Worm (Caenorhabditis elegans): ENCODE results near the gene nlp-67.
"Not testable (repeated sequence)": the region's sequence is repeated elsewhere in the genome, so short reads cannot be mapped to it uniquely, and the experiment has no call there.

Gene nlp-67

DNA sequence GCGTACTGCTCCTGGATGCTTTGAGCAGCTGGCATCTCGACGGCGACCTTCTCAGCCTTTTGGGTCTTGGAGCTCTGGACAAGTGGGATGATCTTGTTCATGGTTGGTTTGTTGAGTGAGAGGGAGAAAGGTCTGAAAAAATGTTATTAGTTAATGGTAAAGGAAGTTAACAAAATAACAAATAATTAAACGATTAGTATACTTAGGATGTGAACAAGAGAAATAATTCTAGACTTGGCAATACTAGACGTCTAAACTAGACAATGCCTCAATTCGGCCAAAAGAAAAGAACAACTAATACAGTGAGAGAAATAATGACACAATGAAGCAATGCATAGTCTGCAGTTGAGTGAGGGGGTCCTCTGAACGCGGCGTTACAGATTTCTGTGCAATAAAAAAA is 26.3 kb downstream of the nlp-67 start, which contains the start of gene R11.4:
R11.4 (minus strand) TSS at position 101 of the 400 bp plus-strand sequence.
- TF ChIP-seq ceh-83 (GFP tag; optimal IDR thresholded peaks at IDR 0.05) (no peak), ham-2 (GFP tag; optimal IDR thresholded peaks at IDR 0.05) (no peak), lin-32 (GFP tag; optimal IDR thresholded peaks at IDR 0.05) (no peak), unc-120 (tag; optimal IDR thresholded peaks at IDR 0.05; ENCODE audit: poor library complexity, severe bottlenecking) (no peak)

DNA sequence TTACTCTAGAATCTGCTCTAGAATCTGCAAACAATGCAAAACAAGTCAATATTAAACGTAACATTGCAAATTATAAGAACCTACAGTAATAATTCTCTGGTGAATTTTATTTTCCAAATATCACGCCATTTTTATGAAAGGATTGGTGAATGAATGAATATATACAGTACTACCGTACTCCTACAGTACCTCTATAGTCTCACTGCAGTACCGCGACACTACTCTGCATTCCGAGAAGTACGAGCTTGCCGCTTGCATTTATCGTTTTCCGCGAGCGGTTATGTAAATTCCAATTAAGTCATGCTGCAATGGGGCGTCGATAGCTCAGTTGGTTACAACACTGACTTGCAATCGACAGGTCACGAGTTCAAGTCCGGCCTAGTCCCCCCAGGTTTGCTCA is 28.1 kb downstream of the nlp-67 start, which contains the start of gene F23A7.4:
F23A7.4 (plus strand) TSS at position 301 of the 400 bp plus-strand sequence.
- TF ChIP-seq flh-1 (GFP tag; optimal IDR thresholded peaks at IDR 0.05); zip-8 (tag; optimal IDR thresholded peaks at IDR 0.05); elt-3 (tag; optimal IDR thresholded peaks at IDR 0.05): not testable (repeated sequence)

DNA sequence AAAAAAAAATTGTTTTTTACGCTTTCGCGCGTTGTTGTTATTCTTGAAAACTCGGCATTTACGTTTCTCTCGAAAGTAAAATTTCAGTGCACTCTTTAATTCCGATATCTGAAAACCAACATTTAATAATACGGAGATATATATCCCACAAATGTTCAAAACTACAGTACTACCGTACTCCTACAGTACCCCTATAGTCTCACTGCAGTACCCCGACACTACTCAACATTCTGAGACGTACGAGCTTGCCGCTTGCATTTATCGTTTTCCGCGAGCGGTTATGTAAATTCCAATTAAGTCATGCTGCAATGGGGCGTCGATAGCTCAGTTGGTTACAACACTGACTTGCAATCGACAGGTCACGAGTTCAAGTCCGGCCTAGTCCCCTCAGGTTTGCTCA is 28.9 kb downstream of the nlp-67 start, which contains the start of gene F23A7.8:
F23A7.8 (plus strand) TSS at position 301 of the 400 bp plus-strand sequence.
- not testable (repeated sequence) for TF ChIP-seq bed-3 (GFP tag; optimal IDR thresholded peaks at IDR 0.05); unc-39 (tag; optimal IDR thresholded peaks at IDR 0.05); sem-2 (GFP tag; optimal IDR thresholded peaks at IDR 0.05)

DNA sequence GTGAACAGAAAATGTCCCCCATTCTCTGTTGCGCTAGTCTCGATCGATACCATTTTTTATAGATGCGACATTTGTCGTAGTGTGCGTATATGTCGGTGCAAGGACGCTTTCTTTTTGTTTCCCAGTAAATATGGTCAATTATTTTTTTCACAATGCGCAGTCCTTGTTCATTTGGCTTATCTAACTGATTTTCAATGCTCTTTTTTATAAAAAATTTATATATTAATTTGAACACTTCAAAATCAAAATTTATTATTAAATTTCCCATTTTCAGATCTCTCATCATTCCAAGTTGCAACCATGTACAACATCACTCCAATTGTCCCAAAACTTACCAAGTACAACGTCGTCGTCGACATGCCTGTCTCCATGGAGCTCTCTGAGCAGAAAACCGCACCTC is 32.9 kb downstream of the nlp-67 start, which contains the start of gene F23A7.1:
F23A7.1 (plus strand) TSS at position 301 of the 400 bp plus-strand sequence.
- TF ChIP-seq lin-32 (GFP tag; optimal IDR thresholded peaks at IDR 0.05) (no peak), ces-1 (GFP tag; optimal IDR thresholded peaks at IDR 0.05) (no peak), bed-3 (GFP tag; optimal IDR thresholded peaks at IDR 0.05) (no peak), mep-1 (tag; optimal IDR thresholded peaks at IDR 0.05) (no peak), snpc-4 (tag; optimal IDR thresholded peaks at IDR 0.05) (no peak), ceh-83 (GFP tag; optimal IDR thresholded peaks at IDR 0.05) (no peak), M03D4.4 (tag; optimal IDR thresholded peaks at IDR 0.05) (no peak), ztf-11 (tag; optimal IDR thresholded peaks at IDR 0.05) (no peak)

DNA sequence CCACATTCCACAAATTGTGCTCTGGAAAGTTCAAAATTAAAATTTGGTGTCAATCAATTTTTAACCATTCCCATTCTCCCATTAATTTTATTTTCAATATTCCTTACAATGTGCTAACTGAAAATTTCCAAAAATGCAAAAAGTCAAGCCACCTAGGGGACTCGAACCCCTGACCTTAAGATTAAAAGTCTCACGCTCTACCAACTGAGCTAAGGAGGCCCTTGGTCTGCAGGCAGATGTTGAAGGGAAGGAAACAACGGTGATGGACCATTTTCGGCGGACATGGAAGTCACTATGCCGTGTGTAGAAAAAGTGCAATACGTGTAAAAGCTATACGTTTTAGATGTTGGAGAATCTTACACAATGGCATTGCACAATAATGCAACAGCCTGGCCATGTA is 33.6 kb downstream of the nlp-67 start:
- TF ChIP-seq mep-1 (tag; optimal IDR thresholded peaks at IDR 0.05) (no peak), snpc-4 (tag; optimal IDR thresholded peaks at IDR 0.05) (no peak), sem-2 (GFP tag; optimal IDR thresholded peaks at IDR 0.05) (no peak), flh-1 (GFP tag; optimal IDR thresholded peaks at IDR 0.05) (no peak), lsy-2 (tag; optimal IDR thresholded peaks at IDR 0.05) (no peak), elt-1 (tag; optimal IDR thresholded peaks at IDR 0.05; ENCODE audit: borderline replicate concordance, insufficient read depth) (no peak), zip-8 (tag; optimal IDR thresholded peaks at IDR 0.05) (no peak), blmp-1 (tag; optimal IDR thresholded peaks at IDR 0.05) (no peak), mls-2 (tag; optimal IDR thresholded peaks at IDR 0.05) (no peak), unc-39 (tag; optimal IDR thresholded peaks at IDR 0.05) (no peak), nhr-2 (tag; optimal IDR thresholded peaks at IDR 0.05) (no peak), ceh-83 (GFP tag; optimal IDR thresholded peaks at IDR 0.05) (no peak), elt-3 (tag; optimal IDR thresholded peaks at IDR 0.05) (no peak), pha-4 (tag; optimal IDR thresholded peaks at IDR 0.05) (no peak), unc-62 (GFP tag; optimal IDR thresholded peaks at IDR 0.05) (no peak), nhr-12 (tag; optimal IDR thresholded peaks at IDR 0.05) (no peak)

DNA sequence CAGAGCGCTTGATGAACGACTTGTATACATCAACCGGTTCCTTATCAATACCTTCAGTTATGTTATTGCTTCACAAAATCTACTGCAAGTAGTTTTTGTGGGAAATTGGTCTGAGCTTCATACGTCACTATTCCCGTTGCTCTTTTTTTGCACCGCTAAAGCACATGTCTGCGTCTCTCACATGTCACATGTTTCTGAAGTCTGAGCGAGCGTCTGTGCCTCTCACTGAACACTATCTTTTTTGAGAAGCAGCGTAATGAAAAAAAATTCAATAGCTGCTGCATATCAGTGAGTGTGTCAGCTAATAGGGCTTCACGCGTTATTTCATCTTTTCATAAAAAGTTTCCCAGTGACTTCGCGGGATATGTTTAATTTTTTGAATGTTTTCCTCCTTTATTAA is 34.1 kb downstream of the nlp-67 start:
- TF ChIP-seq zip-8 (tag; optimal IDR thresholded peaks at IDR 0.05) (no peak), blmp-1 (tag; optimal IDR thresholded peaks at IDR 0.05) (no peak), nhr-2 (tag; optimal IDR thresholded peaks at IDR 0.05) (no peak), bed-3 (GFP tag; optimal IDR thresholded peaks at IDR 0.05) (no peak), nhr-12 (tag; optimal IDR thresholded peaks at IDR 0.05) (no peak), elt-3 (tag; optimal IDR thresholded peaks at IDR 0.05) (no peak), lsy-2 (tag; optimal IDR thresholded peaks at IDR 0.05) (no peak), ceh-83 (GFP tag; optimal IDR thresholded peaks at IDR 0.05) (no peak), sptf-1 (tag; optimal IDR thresholded peaks at IDR 0.05) (no peak), pha-4 (tag; optimal IDR thresholded peaks at IDR 0.05) (no peak), unc-39 (tag; optimal IDR thresholded peaks at IDR 0.05) (no peak), nhr-237 (tag; optimal IDR thresholded peaks at IDR 0.05) (no peak), nhr-76 (tag; optimal IDR thresholded peaks at IDR 0.05) (no peak), nhr-28 (tag; optimal IDR thresholded peaks at IDR 0.05) (no peak), mep-1 (tag; optimal IDR thresholded peaks at IDR 0.05) (no peak), flh-1 (GFP tag; optimal IDR thresholded peaks at IDR 0.05) (no peak), M03D4.4 (tag; optimal IDR thresholded peaks at IDR 0.05) (no peak)
